Fruit fly (Drosophila melanogaster) S2 (cell line): Measurements from ENCODE around the gene CG12990.

Experiments used
- CG8478 ChIP-seq: fragments of >200 bp; optimal IDR thresholded peaks from 2 replicates; lab custom pipeline; 2018
- CTCF ChIP-seq, 2 experiments: fragments of >200 bp; optimal IDR thresholded peaks; 2 replicates each; lab custom pipeline; 2018

DNA sequence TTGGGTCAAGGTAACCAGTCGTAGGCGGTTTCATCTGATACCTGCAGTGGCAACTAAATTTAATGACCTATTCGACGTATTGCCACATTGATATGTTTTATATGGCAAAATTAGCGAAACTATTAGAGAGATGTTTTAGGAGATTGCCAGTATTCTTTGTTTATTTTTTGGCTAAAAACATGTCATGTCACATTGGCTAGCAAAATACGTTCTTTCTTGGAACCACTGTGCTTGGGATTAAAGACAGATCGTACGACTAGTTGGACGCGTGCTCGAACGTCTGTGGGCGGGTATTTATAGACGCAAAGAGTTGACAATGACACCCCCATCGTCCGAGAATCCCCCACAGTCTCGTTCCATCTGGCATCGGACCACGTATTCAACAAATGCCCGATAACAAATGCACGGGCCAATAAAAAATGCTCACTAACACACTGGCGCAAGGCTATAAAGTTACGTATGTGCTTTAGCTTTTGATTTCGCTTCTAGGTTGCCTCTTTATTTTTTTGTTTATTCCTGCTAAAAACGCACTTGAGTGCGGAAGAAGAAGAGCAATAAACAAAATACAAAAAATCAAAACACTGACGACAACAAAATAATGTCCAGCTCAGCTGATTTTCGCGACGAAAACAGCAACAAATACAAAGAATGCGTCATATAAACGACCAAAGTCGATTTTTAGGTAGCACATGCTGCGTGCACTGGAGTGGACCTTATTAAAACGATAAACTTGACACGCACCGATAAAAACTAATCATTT lies 47.3 kb downstream of the CG12990 start:
- TF ChIP-seq CG8478 = no peak
- no peak for TF ChIP-seq CTCF (optimal IDR thresholded peaks at IDR 0.05; lab: Kevin White, UChicago)
